Worm (Caenorhabditis elegans) whole organism, midembryonic: ENCODE measurements around the gene srx-54.

Experiments
- T22C8.4 ChIP-seq: fragments of 200-800 bp; sonication (Bioruptor generic); IDR thresholded peaks from 2 replicates; pipeline ENCODE4 v1.3.6; 2022; ENCODE audit warnings: missing genetic modification characterization, missing compliant biosample characterization
- cog-1 ChIP-seq: sonication (generic microtip); optimal IDR thresholded peaks from 2 replicates; lab custom pipeline; 2016; ENCODE audit warnings: missing genetic modification characterization, missing compliant biosample characterization
- flt-1 ChIP-seq: fragments of 200-800 bp; sonication (Bioruptor generic); IDR thresholded peaks from 2 replicates; pipeline ENCODE4 v1.3.6; 2022; ENCODE audit warnings: missing genetic modification characterization, missing compliant biosample characterization
- klf-2 ChIP-seq: fragments of 200-800 bp; sonication (Bioruptor generic); conservative IDR thresholded peaks from 2 replicates; pipeline ENCODE4 v1.3.6; 2022; ENCODE audit warnings: missing genetic modification reagents, missing genetic modification characterization, missing compliant biosample characterization
- med-1 ChIP-seq: sonication (generic microtip); optimal IDR thresholded peaks from 2 replicates; lab custom pipeline; 2017; ENCODE audit warnings: missing genetic modification characterization, mild to moderate bottlenecking, missing compliant biosample characterization, antibody characterized with exemption, missing genetic modification reagents; ENCODE audit not compliant: insufficient read depth
- ref-1 ChIP-seq: fragments of 200-800 bp; sonication (Bioruptor generic); conservative IDR thresholded peaks from 2 replicates; pipeline ENCODE4 v1.3.6; 2022; ENCODE audit warnings: missing genetic modification reagents, missing genetic modification characterization, missing compliant biosample characterization

DNA sequence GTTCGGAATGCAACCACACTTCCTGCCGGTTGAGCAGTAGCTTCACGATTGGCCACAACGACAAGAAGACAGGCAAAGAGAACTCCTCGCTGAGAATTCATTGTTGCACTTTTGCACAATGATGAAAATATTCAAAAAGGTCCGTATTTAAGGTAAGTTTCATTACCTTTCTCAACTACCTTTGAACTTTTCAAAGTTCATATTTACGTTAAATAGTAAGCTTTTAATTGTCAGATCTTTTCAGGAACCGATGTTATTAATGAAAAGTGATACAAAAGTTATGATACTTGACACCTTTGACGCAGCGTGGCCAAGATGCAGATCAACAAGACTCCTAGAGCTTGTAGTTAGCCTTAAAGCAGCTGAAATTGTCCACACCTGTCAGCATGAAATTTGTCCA is 46.3 kb downstream of the srx-54 start, which contains the start of gene F49H6.12:
- TF ChIP-seq T22C8.4 (GFP tag; lab: Robert Waterston, UW) (no peak), cog-1 (no peak), med-1 (GFP tag; lab: Kevin White, UChicago) (no peak), klf-2 (GFP tag; lab: Robert Waterston, UW) (no peak), ref-1 (GFP tag; lab: Robert Waterston, UW) (no peak), flt-1 (no peak)
